Fruit fly (Drosophila melanogaster): ENCODE results near the gene CG4949.

CG4949 gene

dm6 chrX:17111958-17112953 is 33.6 kb downstream of the CG4949 start (continued):
- peak; percentile 47 for TF ChIP-seq Hr4 (GFP tag; optimal IDR thresholded peaks at IDR 0.05)
- peak; percentile 52 for TF ChIP-seq acj6 (GFP tag; optimal IDR thresholded peaks at IDR 0.05)
- TF ChIP-seq topi (GFP tag; optimal IDR thresholded peaks at IDR 0.05): peak; percentile 43
- peak; percentile 23 for TF ChIP-seq spab (GFP tag; optimal IDR thresholded peaks at IDR 0.05)
- TF ChIP-seq CG10631 (GFP tag; optimal IDR thresholded peaks at IDR 0.05): peak; percentile 48
- TF ChIP-seq CG6163 (GFP tag; IDR thresholded peaks at IDR 0.05): peak; percentile 37; the same call in 1 of the 3 replicates
- TF ChIP-seq salr (GFP tag; optimal IDR thresholded peaks at IDR 0.05): peak in 1 of 2 experiments; percentile 70
- TF ChIP-seq Hr39 (GFP tag; optimal IDR thresholded peaks at IDR 0.05): peak; percentile 31
- peak; percentile 35; the same call in 1 of the 3 replicates for TF ChIP-seq CG8119 (GFP tag; IDR thresholded peaks at IDR 0.05)
- TF ChIP-seq Met (GFP tag; optimal IDR thresholded peaks at IDR 0.05): peak; percentile 6
- TF ChIP-seq achi (GFP tag; optimal IDR thresholded peaks at IDR 0.05): peak; percentile 36

dm6 chrX:17113324-17113723 is 34.7 kb downstream of the CG4949 start:
- TF ChIP-seq CG8632 (GFP tag; optimal IDR thresholded peaks at IDR 0.05) (peak; percentile 81), spab (GFP tag; optimal IDR thresholded peaks at IDR 0.05) (peak; percentile 29), dac (GFP tag; optimal IDR thresholded peaks at IDR 0.05) (no peak), topi (GFP tag; optimal IDR thresholded peaks at IDR 0.05) (peak; percentile 44), Sox15 (GFP tag; optimal IDR thresholded peaks at IDR 0.05) (peak; percentile 49), svp (GFP tag) (peak; percentile 69), Hr39 (GFP tag; optimal IDR thresholded peaks at IDR 0.05) (peak; percentile 15), Sox102F (GFP tag; optimal IDR thresholded peaks at IDR 0.05) (peak; percentile 43), CG11902 (GFP tag; optimal IDR thresholded peaks at IDR 0.05) (peak; percentile 48), ss (GFP tag; optimal IDR thresholded peaks at IDR 0.05) (peak; percentile 3 to 72), Smox (GFP tag; optimal IDR thresholded peaks at IDR 0.05) (peak; percentile 37), CG6808 (GFP tag; optimal IDR thresholded peaks at IDR 0.05) (peak; percentile 12), cyc (GFP tag; optimal IDR thresholded peaks at IDR 0.05) (peak; percentile 39), fkh (GFP tag; optimal IDR thresholded peaks at IDR 0.05) (no peak), acj6 (GFP tag; optimal IDR thresholded peaks at IDR 0.05) (peak; percentile 73), dsx (GFP tag; optimal IDR thresholded peaks at IDR 0.05; ENCODE audit: poor library complexity, severe bottlenecking) (peak; percentile 45), Met (GFP tag; optimal IDR thresholded peaks at IDR 0.05) (peak; percentile 35), CG7368 (GFP tag; optimal IDR thresholded peaks at IDR 0.05) (peak; percentile 42), CG4318 (GFP tag; optimal IDR thresholded peaks at IDR 0.05) (peak; percentile 56), CG6163 (GFP tag; IDR thresholded peaks at IDR 0.05) (peak; percentile 52), Gug (GFP tag; IDR thresholded peaks at IDR 0.05) (peak; percentile 42; the same call in 1 of the 2 replicates), net (GFP tag; optimal IDR thresholded peaks at IDR 0.05) (peak; percentile 63), CG10669 (GFP tag; optimal IDR thresholded peaks at IDR 0.05) (peak; percentile 35), Blimp-1 (GFP tag; optimal IDR thresholded peaks at IDR 0.05) (peak; percentile 1), pdm3 (GFP tag; optimal IDR thresholded peaks at IDR 0.05) (peak; percentile 50), Ets96B (tag; optimal IDR thresholded peaks at IDR 0.05) (peak; percentile 41), CG6854 (GFP tag; optimal IDR thresholded peaks at IDR 0.05) (no peak), CG34406 (GFP tag; optimal IDR thresholded peaks at IDR 0.05) (peak; percentile 81), vri (GFP tag; optimal IDR thresholded peaks at IDR 0.05) (no peak), CG10631 (GFP tag; optimal IDR thresholded peaks at IDR 0.05) (peak; percentile 71), fd59A (GFP tag; optimal IDR thresholded peaks at IDR 0.05) (peak; percentile 26), fd85E (GFP tag; optimal IDR thresholded peaks at IDR 0.05) (no peak), CG3032 (tag; optimal IDR thresholded peaks at IDR 0.05) (peak; percentile 42), Eip93F (GFP tag; optimal IDR thresholded peaks at IDR 0.05) (no peak), achi (GFP tag; optimal IDR thresholded peaks at IDR 0.05) (peak; percentile 79), CG6792 (GFP tag; optimal IDR thresholded peaks at IDR 0.05) (peak; percentile 79), CG8319 (GFP tag; optimal IDR thresholded peaks at IDR 0.05) (peak; percentile 33), CG6276 (GFP tag; optimal IDR thresholded peaks at IDR 0.05) (peak; percentile 26), Lpt (GFP tag; optimal IDR thresholded peaks at IDR 0.05) (peak; percentile 61), Sox14 (GFP tag; optimal IDR thresholded peaks at IDR 0.05) (peak; percentile 13), CG31627 (GFP tag; optimal IDR thresholded peaks at IDR 0.05) (peak; percentile 15), CG1621 (tag; optimal IDR thresholded peaks at IDR 0.05) (no peak), CG15336 (GFP tag; IDR thresholded peaks at IDR 0.05) (peak; percentile 77)
